Worm (Caenorhabditis elegans) whole organism, L1 larva: ENCODE results near the gene hnd-1.

Experiments used
- mdl-1 ChIP-seq, 2 experiments: fragments of 150-350 bp; optimal IDR thresholded peaks; 2 replicates each; lab custom pipeline; 2014 to 2017; ENCODE audit warnings: missing biosample characterization in 2 of 2, missing genetic modification characterization in 2 of 2, inconsistent platforms in 1 of 2
- nhr-28 ChIP-seq: fragments of 150-350 bp; optimal IDR thresholded peaks from 2 replicates; lab custom pipeline; 2014; ENCODE audit warnings: missing biosample characterization, missing genetic modification characterization
- skn-1 ChIP-seq: fragments of 150-350 bp; optimal IDR thresholded peaks from 2 replicates; lab custom pipeline; 2014; ENCODE audit warnings: missing biosample characterization, missing genetic modification characterization
- sup-37 ChIP-seq: fragments of 200-800 bp; sonication (Bioruptor generic); optimal IDR thresholded peaks from 2 replicates; lab custom pipeline; 2018; ENCODE audit warnings: mild to moderate bottlenecking, missing genetic modification characterization, missing compliant biosample characterization
- unc-62 ChIP-seq: fragments of 150-350 bp; optimal IDR thresholded peaks from 2 replicates; lab custom pipeline; 2014; ENCODE audit warnings: missing biosample characterization, missing genetic modification reagents, missing genetic modification characterization
- unc-86 ChIP-seq: sonication (generic microtip); optimal IDR thresholded peaks from 2 replicates; lab custom pipeline; 2016; ENCODE audit warnings: missing genetic modification characterization, missing compliant biosample characterization

- TF ChIP-seq nhr-28, result no peak
- TF ChIP-seq sup-37 (GFP tag; lab: Kevin White, UChicago), result no peak
- TF ChIP-seq unc-86 (tag; lab: Kevin White, UChicago), result no peak
- TF ChIP-seq mdl-1 (tag; optimal IDR thresholded peaks at IDR 0.05; lab: Kevin White, UChicago), result no peak
- TF ChIP-seq unc-62 (GFP tag; lab: Kevin White, UChicago), result no peak
- no peak for TF ChIP-seq skn-1 (tag; lab: Kevin White, UChicago)
Observed at ce11 chrX:11641562-11641961, 42.8 kb upstream of the hnd-1 start.
